Worm (Caenorhabditis elegans): ENCODE results near the gene D1005.4.

DNA sequence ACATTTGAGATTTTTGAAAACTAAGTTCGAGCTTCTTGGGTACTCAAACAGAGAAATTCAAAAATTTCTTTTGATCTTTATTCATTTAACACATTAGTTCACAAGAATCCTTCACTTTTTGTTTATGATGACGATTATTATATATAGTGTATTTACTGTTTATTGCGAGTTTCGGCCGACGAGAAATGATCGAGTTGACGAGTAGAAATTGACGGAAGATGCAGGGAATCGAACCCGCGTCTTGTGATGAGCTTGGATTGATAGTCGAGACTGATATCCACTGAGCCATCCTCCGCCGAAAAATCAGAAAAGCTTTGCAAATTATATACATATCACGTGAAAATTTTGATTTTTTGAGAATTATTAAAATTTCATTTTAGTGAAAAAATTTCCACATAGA is 11.8 kb downstream of the D1005.4 start:
- TF ChIP-seq tab-1 (GFP tag; IDR thresholded peaks at IDR 0.05) (no peak), klf-2 (GFP tag; conservative IDR thresholded peaks at IDR 0.05) (no peak), ztf-23 (GFP tag; IDR thresholded peaks at IDR 0.05) (no peak), cog-1 (tag; optimal IDR thresholded peaks at IDR 0.05) (no peak)

Data from whole organism, midembryonic.